Worm (Caenorhabditis elegans): ENCODE results near the gene C14E2.7.

- TF ChIP-seq dao-5 (tag; optimal IDR thresholded peaks at IDR 0.05) (no peak), W03F9.2 (tag; optimal IDR thresholded peaks at IDR 0.05) (no peak)
Observed at ce11 chrX:1769636-1770035, 46.6 kb upstream of the C14E2.7 start.
